Fruit fly (Drosophila melanogaster): ENCODE data around the gene CG7634.

CG7634 gene

DNA sequence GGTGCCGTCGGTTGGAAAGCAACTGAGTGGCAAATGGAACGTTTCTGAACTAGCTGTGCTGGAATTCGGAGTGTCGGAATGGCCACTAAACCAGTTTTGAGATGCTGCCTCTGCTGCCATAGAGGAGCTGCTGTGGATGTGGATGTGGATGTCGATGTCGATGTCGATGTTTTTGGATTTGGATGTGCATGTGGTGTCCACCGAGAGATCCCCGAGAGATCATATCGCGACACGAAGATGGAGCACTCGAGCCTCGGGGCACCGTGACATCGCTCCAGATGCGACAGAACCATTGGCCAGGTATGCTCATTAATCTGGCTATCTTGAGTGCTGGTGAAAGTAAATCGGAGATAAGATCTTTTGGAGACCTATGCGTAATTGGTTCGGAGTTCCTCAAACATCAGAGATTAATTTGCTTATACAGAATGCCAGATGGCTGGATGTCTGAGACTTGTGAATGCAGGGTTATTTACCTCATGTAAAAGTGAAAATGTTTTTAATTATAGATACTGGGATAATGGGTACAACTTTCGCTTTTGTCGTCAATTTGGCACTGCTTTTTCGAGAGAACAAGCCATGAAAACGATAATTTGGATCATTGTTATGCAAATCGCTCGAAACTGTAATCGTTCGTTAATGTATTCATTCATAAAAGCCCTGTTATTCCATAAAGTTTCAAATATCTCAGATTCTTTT is 6.9 kb upstream of the CG7634 start, which contains the start of gene CG7173:
Gene CG7173 (minus strand): TSS at position 51 of the 696 bp plus-strand sequence.
- TF ChIP-seq ss (GFP tag; optimal IDR thresholded peaks at IDR 0.05), result no peak
- TF ChIP-seq dac (GFP tag; optimal IDR thresholded peaks at IDR 0.05), result no peak
- no peak for TF ChIP-seq CG11902 (GFP tag; optimal IDR thresholded peaks at IDR 0.05)

DNA sequence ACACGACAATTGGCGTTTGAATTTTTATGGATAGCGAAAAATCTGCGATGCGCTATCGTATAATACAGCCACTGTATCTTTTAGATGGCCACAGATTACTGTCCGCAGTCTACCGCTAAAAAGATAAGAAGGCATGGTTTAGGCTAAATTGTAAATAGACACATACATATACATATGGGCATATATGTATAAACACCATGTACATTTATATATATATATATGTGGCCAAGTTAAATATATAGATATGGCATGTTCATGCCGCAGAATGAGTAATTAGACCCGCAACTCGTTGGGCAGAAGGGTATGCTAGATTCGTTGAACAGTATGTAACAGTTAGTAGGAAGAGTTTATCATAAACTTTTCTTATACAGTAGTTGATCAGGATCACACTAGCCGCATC is 3.1 kb upstream of the CG7634 start, which contains the start of gene CapaR:
Gene CapaR (minus strand): TSS at position 101 of the 400 bp plus-strand sequence.
- TF ChIP-seq spab (GFP tag; optimal IDR thresholded peaks at IDR 0.05) (no peak), CG8319 (GFP tag; optimal IDR thresholded peaks at IDR 0.05) (no peak), Hr4 (GFP tag; optimal IDR thresholded peaks at IDR 0.05) (no peak), esn (GFP tag; optimal IDR thresholded peaks at IDR 0.05) (no peak), salr (GFP tag; optimal IDR thresholded peaks at IDR 0.05) (no peak), Ets21C (GFP tag; optimal IDR thresholded peaks at IDR 0.05) (no peak), acj6 (GFP tag; optimal IDR thresholded peaks at IDR 0.05) (no peak), Sox15 (GFP tag; optimal IDR thresholded peaks at IDR 0.05) (no peak), CG6163 (GFP tag; IDR thresholded peaks at IDR 0.05) (no peak), Eip93F (GFP tag; optimal IDR thresholded peaks at IDR 0.05) (no peak)

DNA sequence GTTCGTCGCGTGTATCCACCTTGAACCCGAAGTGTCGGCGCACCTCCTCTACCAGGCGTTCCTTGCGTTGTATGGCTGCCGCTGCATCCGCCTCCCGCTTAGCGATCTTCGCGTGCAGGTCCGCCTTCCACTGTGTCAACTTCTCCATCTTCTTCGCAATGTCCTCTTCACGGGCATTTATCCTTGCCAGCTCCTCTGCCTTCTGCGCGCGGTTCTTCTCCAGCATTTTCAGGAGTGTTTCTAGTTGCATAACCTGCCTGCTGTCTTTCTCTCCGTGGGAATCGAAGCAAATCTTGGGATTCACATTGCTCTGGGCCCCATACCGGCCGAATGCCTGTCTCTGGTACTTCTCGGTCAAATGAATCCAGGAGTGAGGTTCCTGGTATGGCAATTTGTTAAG is 3.0 kb downstream of the CG7634 start:
- TF ChIP-seq CG4318 (GFP tag; optimal IDR thresholded peaks at IDR 0.05), result no peak

DNA sequence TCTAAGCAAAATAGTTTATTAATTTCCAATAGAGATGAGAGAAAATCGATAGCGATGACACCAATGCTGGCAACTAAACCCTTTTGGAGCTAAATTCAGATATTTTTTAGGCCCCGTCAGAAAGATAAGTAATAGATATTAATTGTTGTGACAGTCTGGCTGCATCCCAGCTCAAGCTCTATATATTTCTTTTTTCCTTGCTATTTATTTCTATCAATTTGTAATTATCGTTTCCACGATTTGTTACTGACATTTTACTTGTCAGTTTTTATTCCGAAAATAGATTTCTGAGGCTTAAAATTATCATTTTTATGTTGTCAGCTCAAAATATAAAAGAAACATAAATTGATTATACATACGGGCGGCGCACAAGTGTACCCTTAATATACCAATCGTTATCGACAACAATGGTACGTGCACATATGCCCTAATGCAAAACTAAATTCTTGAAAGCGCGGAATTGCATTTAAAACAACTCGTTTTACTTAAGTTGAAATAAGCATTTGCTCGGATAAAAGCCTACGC is 3.7 kb downstream of the CG7634 start, which contains the start of the genes CRIF and SMC5:
Gene CRIF (minus strand): TSS at position 51 of the 525 bp plus-strand sequence.
Gene SMC5 (plus strand): TSS at position 329 of the 525 bp plus-strand sequence.
- TF ChIP-seq Hr38 (GFP tag; optimal IDR thresholded peaks at IDR 0.05) (no peak), Met (GFP tag; optimal IDR thresholded peaks at IDR 0.05) (no peak), fd59A (GFP tag; optimal IDR thresholded peaks at IDR 0.05) (no peak), Lpt (GFP tag; optimal IDR thresholded peaks at IDR 0.05) (no peak), cyc (GFP tag; optimal IDR thresholded peaks at IDR 0.05) (peak; percentile 53), Sox15 (GFP tag; optimal IDR thresholded peaks at IDR 0.05) (peak; percentile 48), CG32006 (GFP tag; optimal IDR thresholded peaks at IDR 0.05) (no peak), Gug (GFP tag; IDR thresholded peaks at IDR 0.05) (no peak), Sox102F (GFP tag; optimal IDR thresholded peaks at IDR 0.05) (no peak), CG11762 (GFP tag; optimal IDR thresholded peaks at IDR 0.05; ENCODE audit: insufficient read depth) (peak; percentile 0), fkh (GFP tag; optimal IDR thresholded peaks at IDR 0.05) (no peak), esn (GFP tag; optimal IDR thresholded peaks at IDR 0.05) (peak; percentile 71), CG10669 (GFP tag; optimal IDR thresholded peaks at IDR 0.05) (no peak), CG11294 (GFP tag; IDR thresholded peaks at IDR 0.05) (no peak; the same call in 1 of the 2 replicates), spab (GFP tag; optimal IDR thresholded peaks at IDR 0.05) (no peak), CG6276 (GFP tag; optimal IDR thresholded peaks at IDR 0.05) (no peak), CG15336 (GFP tag; IDR thresholded peaks at IDR 0.05) (0 out of 2 replicates have a peak, but pooled peaks have one; percentile 16), fd85E (GFP tag; optimal IDR thresholded peaks at IDR 0.05) (no peak), CG3032 (tag; optimal IDR thresholded peaks at IDR 0.05) (peak; percentile 60), net (GFP tag; optimal IDR thresholded peaks at IDR 0.05) (no peak), topi (GFP tag; optimal IDR thresholded peaks at IDR 0.05) (peak; percentile 62), CG7368 (GFP tag; optimal IDR thresholded peaks at IDR 0.05) (no peak), dsx (GFP tag; optimal IDR thresholded peaks at IDR 0.05; ENCODE audit: poor library complexity, severe bottlenecking) (no peak), lz (GFP tag; optimal IDR thresholded peaks at IDR 0.05) (peak; percentile 69), CG34406 (GFP tag; optimal IDR thresholded peaks at IDR 0.05) (no peak), Eip78C (GFP tag) (no peak), Eip93F (GFP tag; optimal IDR thresholded peaks at IDR 0.05) (peak; percentile 51), CG6808 (GFP tag; optimal IDR thresholded peaks at IDR 0.05) (no peak), CG1621 (tag; optimal IDR thresholded peaks at IDR 0.05) (no peak), CG6163 (GFP tag; IDR thresholded peaks at IDR 0.05) (no peak), CG10631 (GFP tag; optimal IDR thresholded peaks at IDR 0.05) (peak; percentile 60), CG11902 (GFP tag; optimal IDR thresholded peaks at IDR 0.05) (peak; percentile 18), CG3919 (GFP tag; optimal IDR thresholded peaks at IDR 0.05) (no peak), CG31627 (GFP tag; optimal IDR thresholded peaks at IDR 0.05) (peak; percentile 71), pdm3 (GFP tag; optimal IDR thresholded peaks at IDR 0.05) (no peak), Hr4 (GFP tag; optimal IDR thresholded peaks at IDR 0.05) (peak; percentile 75), CG4318 (GFP tag; optimal IDR thresholded peaks at IDR 0.05) (no peak)

All from whole organism, prepupa.